Fruit fly (Drosophila melanogaster) S2 (cell line): ENCODE data around the gene Dlip1.

ENCODE experiments used
- CG8478 ChIP-seq: fragments of >200 bp; optimal IDR thresholded peaks from 2 replicates; lab custom pipeline; 2018
- CTCF ChIP-seq, 2 experiments: fragments of >200 bp; optimal IDR thresholded peaks; 2 replicates each; lab custom pipeline; 2018

dm6 chrX:9163645-9164509 lies 5.5 kb downstream of the Dlip1 start:
- TF ChIP-seq CG8478 (lab: Kevin White, UChicago) (no peak), CTCF (optimal IDR thresholded peaks at IDR 0.05; lab: Kevin White, UChicago) (no peak)
